Fruit fly (Drosophila melanogaster) whole organism, embryonic: ENCODE measurements around the gene CG11700.

Experiments
- Asciz ChIP-seq: fragments of 200-800 bp; sonication (Bioruptor generic); optimal IDR thresholded peaks from 2 replicates; lab custom pipeline; 2017; ENCODE audit warnings: missing biosample characterization, mild to moderate bottlenecking, missing genetic modification characterization, missing genetic modification reagents
- Atf-2 ChIP-seq: fragments of 200-800 bp; sonication (Bioruptor generic); optimal IDR thresholded peaks from 2 replicates; lab custom pipeline; 2016; ENCODE audit warnings: missing biosample characterization, missing genetic modification characterization
- B-H1 ChIP-seq: fragments of 200-800 bp; sonication (Bioruptor generic); IDR thresholded peaks from 3 replicates; pipeline ENCODE4 v1.3.6; 2022; ENCODE audit warnings: missing biosample characterization, missing genetic modification characterization
- BEAF-32 ChIP-seq: fragments of 200-800 bp; sonication (Bioruptor generic); optimal IDR thresholded peaks from 3 replicates; lab custom pipeline; 2017; ENCODE audit warnings: missing biosample characterization, missing genetic modification characterization, mild to moderate bottlenecking, moderate library complexity, missing genetic modification reagents
- CG10147 ChIP-seq: fragments of 200-800 bp; sonication (Bioruptor generic); optimal IDR thresholded peaks from 2 replicates; lab custom pipeline; 2019; ENCODE audit warnings: missing biosample characterization, mild to moderate bottlenecking, missing genetic modification characterization, moderate library complexity
- CG10274 ChIP-seq: fragments of 200-800 bp; sonication (Bioruptor generic); optimal IDR thresholded peaks from 3 replicates; lab custom pipeline; 2017; ENCODE audit warnings: missing biosample characterization, mild to moderate bottlenecking, missing genetic modification characterization
- CG12219 ChIP-seq: fragments of 200-800 bp; sonication (Bioruptor generic); optimal IDR thresholded peaks from 3 replicates; lab custom pipeline; 2018; ENCODE audit warnings: missing biosample characterization, mild to moderate bottlenecking, missing genetic modification characterization
- CG12942 ChIP-seq: fragments of 200-800 bp; sonication (Bioruptor generic); optimal IDR thresholded peaks from 3 replicates; lab custom pipeline; 2016; ENCODE audit warnings: missing biosample characterization, missing genetic modification characterization
- CG14441 ChIP-seq: fragments of 200-800 bp; sonication (Bioruptor generic); IDR thresholded peaks from 2 replicates; pipeline ENCODE4 v1.3.6; 2022; ENCODE audit warnings: missing biosample characterization, missing genetic modification characterization
- CG14667 ChIP-seq: fragments of 200-800 bp; sonication (Bioruptor generic); IDR thresholded peaks from 2 replicates; pipeline ENCODE4 v1.3.6; 2022; ENCODE audit warnings: missing biosample characterization, missing genetic modification characterization
- CG16813 ChIP-seq: fragments of 200-800 bp; sonication (Bioruptor generic); IDR thresholded peaks from 3 replicates; pipeline ENCODE4 v1.3.6; 2022; ENCODE audit warnings: missing biosample characterization, missing genetic modification characterization; ENCODE audit not compliant: partially characterized antibody
- CG17568 ChIP-seq: fragments of 200-800 bp; sonication (Bioruptor generic); optimal IDR thresholded peaks from 2 replicates; lab custom pipeline; 2018; ENCODE audit warnings: missing biosample characterization, mild to moderate bottlenecking, missing genetic modification characterization, moderate library complexity
- CG18599 ChIP-seq: fragments of 200-800 bp; sonication (Bioruptor generic); optimal IDR thresholded peaks from 3 replicates; lab custom pipeline; 2017; ENCODE audit warnings: missing biosample characterization, missing genetic modification characterization, mild to moderate bottlenecking, moderate library complexity, missing genetic modification reagents
- CG2712 ChIP-seq: fragments of 200-800 bp; optimal IDR thresholded peaks from 3 replicates; lab custom pipeline; 2019; ENCODE audit warnings: missing biosample characterization, mild to moderate bottlenecking, missing genetic modification characterization, moderate library complexity
- CG2889 ChIP-seq: fragments of 200-800 bp; sonication (Bioruptor generic); IDR thresholded peaks from 3 replicates; pipeline ENCODE4 v1.3.6; 2022; ENCODE audit warnings: missing biosample characterization, missing genetic modification characterization
- CG30403 ChIP-seq: fragments of 200-800 bp; sonication (Bioruptor generic); optimal IDR thresholded peaks from 3 replicates; lab custom pipeline; 2016; ENCODE audit warnings: missing biosample characterization, missing genetic modification characterization
- CG32767 ChIP-seq: fragments of 200-800 bp; sonication (Bioruptor generic); IDR thresholded peaks from 2 replicates; pipeline ENCODE4 v1.3.6; 2022; ENCODE audit warnings: missing biosample characterization, missing genetic modification characterization
- CG34376 ChIP-seq: fragments of 200-800 bp; sonication (Bioruptor generic); optimal IDR thresholded peaks from 2 replicates; lab custom pipeline; 2018; ENCODE audit warnings: missing biosample characterization, mild to moderate bottlenecking, missing genetic modification characterization
- CG3847 ChIP-seq: fragments of 200-800 bp; sonication (Bioruptor generic); IDR thresholded peaks from 2 replicates; pipeline ENCODE4 v1.3.6; 2022; ENCODE audit warnings: missing biosample characterization, missing genetic modification characterization
- CG3995 ChIP-seq: fragments of 200-800 bp; sonication (Bioruptor generic); optimal IDR thresholded peaks from 3 replicates; lab custom pipeline; 2016; ENCODE audit warnings: missing biosample characterization, missing genetic modification characterization
- CG4820 ChIP-seq: fragments of 200-800 bp; sonication (Bioruptor generic); optimal IDR thresholded peaks from 3 replicates; lab custom pipeline; 2016; ENCODE audit warnings: missing biosample characterization, missing genetic modification characterization
- CG6689 ChIP-seq: fragments of 200-800 bp; sonication (Bioruptor generic); IDR thresholded peaks from 2 replicates; pipeline ENCODE4 v1.3.6; 2022; ENCODE audit warnings: missing biosample characterization, missing genetic modification characterization
- CG7556 ChIP-seq: fragments of 200-800 bp; sonication (Bioruptor generic); optimal IDR thresholded peaks from 2 replicates; lab custom pipeline; 2017; ENCODE audit warnings: missing biosample characterization, mild to moderate bottlenecking, missing genetic modification characterization
- CG7928 ChIP-seq: fragments of 200-800 bp; sonication (Bioruptor generic); optimal IDR thresholded peaks from 2 replicates; lab custom pipeline; 2017; ENCODE audit warnings: missing biosample characterization, mild to moderate bottlenecking, missing genetic modification characterization
- CG8089 ChIP-seq: fragments of 200-800 bp; sonication (Bioruptor generic); optimal IDR thresholded peaks from 3 replicates; lab custom pipeline; 2016; ENCODE audit warnings: missing biosample characterization, missing genetic modification characterization
- CG9437 ChIP-seq: fragments of 200-800 bp; sonication (Bioruptor generic); optimal IDR thresholded peaks from 2 replicates; lab custom pipeline; 2018; ENCODE audit warnings: missing biosample characterization, mild to moderate bottlenecking, missing genetic modification characterization
- Camta ChIP-seq: fragments of 200-800 bp; sonication (Bioruptor generic); optimal IDR thresholded peaks from 2 replicates; lab custom pipeline; 2016; ENCODE audit warnings: missing biosample characterization, missing genetic modification characterization
- Deaf1 ChIP-seq: fragments of 200-800 bp; optimal IDR thresholded peaks from 3 replicates; lab custom pipeline; 2019; ENCODE audit warnings: missing biosample characterization, mild to moderate bottlenecking, missing genetic modification characterization, moderate library complexity
- Drgx ChIP-seq: fragments of 200-800 bp; sonication (Bioruptor generic); IDR thresholded peaks from 2 replicates; pipeline ENCODE4 v1.3.6; 2022; ENCODE audit warnings: missing biosample characterization, missing genetic modification characterization
- Ets65A ChIP-seq: fragments of 200-800 bp; sonication (Bioruptor generic); peaks from one replicate; lab custom pipeline; 2016; ENCODE audit warnings: missing biosample characterization, missing genetic modification characterization
- Fer1 ChIP-seq: fragments of 200-800 bp; sonication (Bioruptor generic); optimal IDR thresholded peaks from 2 replicates; lab custom pipeline; 2017; ENCODE audit warnings: missing biosample characterization, mild to moderate bottlenecking, missing genetic modification characterization
- H2.0 ChIP-seq: fragments of 200-800 bp; sonication (Bioruptor generic); IDR thresholded peaks from 2 replicates; pipeline ENCODE4 v1.3.6; 2022; ENCODE audit warnings: missing biosample characterization, missing genetic modification characterization
- HLHmδ ChIP-seq: fragments of 200-800 bp; sonication (Bioruptor generic); optimal IDR thresholded peaks from 2 replicates; lab custom pipeline; 2018; ENCODE audit warnings: missing biosample characterization, mild to moderate bottlenecking, missing genetic modification characterization, moderate library complexity
- Hand ChIP-seq: fragments of 200-800 bp; sonication (Bioruptor generic); optimal IDR thresholded peaks from 2 replicates; lab custom pipeline; 2017; ENCODE audit warnings: mild to moderate bottlenecking, missing biosample characterization, missing genetic modification reagents, missing genetic modification characterization
- NFAT ChIP-seq: fragments of 200-800 bp; sonication (Bioruptor generic); IDR thresholded peaks from 2 replicates; pipeline ENCODE4 v1.3.6; 2022; ENCODE audit warnings: missing biosample characterization, missing genetic modification characterization
- Neu2 ChIP-seq: fragments of 200-800 bp; sonication (Bioruptor generic); optimal IDR thresholded peaks from 3 replicates; lab custom pipeline; 2016; ENCODE audit warnings: missing biosample characterization, missing genetic modification characterization, borderline replicate concordance
- Nf-YC ChIP-seq: fragments of 200-800 bp; optimal IDR thresholded peaks from 3 replicates; lab custom pipeline; 2019; ENCODE audit warnings: missing biosample characterization, mild to moderate bottlenecking, missing genetic modification characterization, moderate library complexity
- Ptx1 ChIP-seq: fragments of 200-800 bp; sonication (Bioruptor generic); IDR thresholded peaks from 2 replicates; pipeline ENCODE4 v1.3.6; 2022; ENCODE audit warnings: missing biosample characterization, missing genetic modification characterization
- Sox100B ChIP-seq: fragments of 200-800 bp; sonication (Bioruptor generic); optimal IDR thresholded peaks from 3 replicates; lab custom pipeline; 2018; ENCODE audit warnings: missing biosample characterization, mild to moderate bottlenecking, missing genetic modification characterization
- abd-A ChIP-seq: fragments of 200-800 bp; sonication (Bioruptor generic); optimal IDR thresholded peaks from 3 replicates; lab custom pipeline; 2019; ENCODE audit warnings: missing biosample characterization, mild to moderate bottlenecking, missing genetic modification characterization, moderate library complexity
- bigmax ChIP-seq: fragments of 200-800 bp; sonication (Bioruptor generic); optimal IDR thresholded peaks from 2 replicates; lab custom pipeline; 2018; ENCODE audit warnings: missing biosample characterization, mild to moderate bottlenecking, missing genetic modification characterization
- cad ChIP-seq: fragments of >200 bp; optimal IDR thresholded peaks from 2 replicates; lab custom pipeline; 2017; ENCODE audit warnings: missing biosample characterization, missing genetic modification characterization
- chinmo ChIP-seq: fragments of 200-800 bp; sonication (Bioruptor generic); IDR thresholded peaks from 4 replicates; pipeline ENCODE4 v1.3.6; 2022; ENCODE audit warnings: missing biosample characterization, missing genetic modification characterization; ENCODE audit not compliant: partially characterized antibody
- insv ChIP-seq, 2 experiments: fragments of 200-800 bp; sonication (Bioruptor generic); optimal IDR thresholded peaks; 3 replicates each; lab custom pipeline; 2016 to 2018; ENCODE audit warnings: missing biosample characterization in 2 of 2, missing genetic modification characterization in 2 of 2
- jing ChIP-seq: fragments of 200-800 bp; sonication (Bioruptor generic); optimal IDR thresholded peaks from 2 replicates; lab custom pipeline; 2018; ENCODE audit warnings: missing biosample characterization, mild to moderate bottlenecking, missing genetic modification characterization
- klu ChIP-seq: fragments of 200-800 bp; sonication (Bioruptor generic); IDR thresholded peaks from 2 replicates; pipeline ENCODE4 v1.3.6; 2022; ENCODE audit warnings: missing biosample characterization, missing genetic modification characterization
- nerfin-1 ChIP-seq: fragments of 200-800 bp; sonication (Bioruptor generic); optimal IDR thresholded peaks from 3 replicates; lab custom pipeline; 2019; ENCODE audit warnings: missing biosample characterization, mild to moderate bottlenecking, missing genetic modification characterization, moderate library complexity
- nom ChIP-seq: fragments of 200-800 bp; sonication (Bioruptor generic); optimal IDR thresholded peaks from 2 replicates; lab custom pipeline; 2017; ENCODE audit warnings: missing biosample characterization, missing genetic modification characterization, mild to moderate bottlenecking, moderate library complexity, missing genetic modification reagents
- tll ChIP-seq, 2 experiments: fragments of 200-800 bp in 1 of 2; fragments of >200 bp in 1 of 2; sonication (Bioruptor generic) in 1 of 2; optimal IDR thresholded peaks; 2 replicates each; lab custom pipeline; 2017 to 2019; ENCODE audit warnings: missing biosample characterization in 2 of 2, missing genetic modification characterization in 2 of 2, mild to moderate bottlenecking in 1 of 2, moderate library complexity in 1 of 2

Gene CG11700

dm6 chrX:6330369-6330949 is 47.1 kb upstream of the CG11700 start, which contains the start of gene CG42240 (continued):
- TF ChIP-seq CG7928 (peak; percentile 16), Camta (GFP tag; lab: Kevin White, UChicago) (peak; percentile 86), BEAF-32 (GFP tag; lab: Kevin White, UChicago) (no peak), CG3847 (peak; percentile 72), Neu2 (no peak), CG6689 (GFP tag; lab: Robert Waterston, UW) (peak; percentile 91), CG17568 (GFP tag; lab: Kevin White, UChicago) (peak; percentile 76), CG2712 (peak; percentile 95), B-H1 (GFP tag; lab: Robert Waterston, UW) (peak; percentile 62), Asciz (GFP tag; lab: Kevin White, UChicago) (peak; percentile 92), Deaf1 (tag; lab: Kevin White, UChicago) (peak; percentile 75), chinmo (GFP tag; lab: Robert Waterston, UW) (0 out of 4 replicates have a peak, but pooled peaks have one; percentile 35), Atf-2 (GFP tag; lab: Kevin White, UChicago) (peak; percentile 80), insv (GFP tag; optimal IDR thresholded peaks at IDR 0.05; lab: Kevin White, UChicago) (peak in 1 of 2 experiments; percentile 64), Ptx1 (peak; percentile 88), CG14667 (GFP tag; lab: Robert Waterston, UW) (peak; percentile 67; the same call in 1 of the 2 replicates), Fer1 (GFP tag; lab: Kevin White, UChicago) (peak; percentile 93), CG4820 (GFP tag; lab: Kevin White, UChicago) (peak; percentile 83), Sox100B (GFP tag; lab: Kevin White, UChicago) (peak; percentile 97), HLHmδ (GFP tag; lab: Kevin White, UChicago) (no peak), CG18599 (GFP tag; lab: Kevin White, UChicago) (peak; percentile 93), Ets65A (GFP tag; lab: Kevin White, UChicago) (peak; percentile 92), CG14441 (GFP tag; lab: Robert Waterston, UW) (peak; percentile 72), CG12942 (GFP tag; lab: Kevin White, UChicago) (peak; percentile 81), CG10147 (GFP tag; lab: Kevin White, UChicago) (peak; percentile 92), CG16813 (GFP tag; lab: Robert Waterston, UW) (no peak), jing (peak; percentile 79), Drgx (GFP tag; lab: Robert Waterston, UW) (peak; percentile 89), CG10274 (peak; percentile 86), CG8089 (peak; percentile 57), CG34376 (GFP tag; lab: Kevin White, UChicago) (peak; percentile 87), nom (GFP tag; lab: Kevin White, UChicago) (peak; percentile 83), CG2889 (GFP tag; lab: Robert Waterston, UW) (peak; percentile 60; the same call in 1 of the 3 replicates), CG30403 (peak; percentile 96), CG7556 (GFP tag; lab: Kevin White, UChicago) (peak; percentile 97), cad (GFP tag; lab: Kevin White, UChicago) (no peak), Hand (GFP tag; lab: Kevin White, UChicago) (peak; percentile 88), H2.0 (GFP tag; lab: Robert Waterston, UW) (peak; percentile 60), CG12219 (GFP tag; lab: Kevin White, UChicago) (peak; percentile 90), bigmax (GFP tag; lab: Kevin White, UChicago) (no peak), klu (GFP tag; lab: Robert Waterston, UW) (peak; percentile 75), nerfin-1 (tag; lab: Kevin White, UChicago) (peak; percentile 89), tll (GFP tag; optimal IDR thresholded peaks at IDR 0.05; lab: Kevin White, UChicago) (peak in 1 of 2 experiments; percentile 14), CG32767 (GFP tag; lab: Robert Waterston, UW) (peak; percentile 76), CG9437 (peak; percentile 93), abd-A (tag; lab: Kevin White, UChicago) (peak; percentile 57), CG3995 (GFP tag; lab: Kevin White, UChicago) (peak; percentile 28), Nf-YC (peak; percentile 87), NFAT (GFP tag; lab: Robert Waterston, UW) (peak; percentile 40; the same call in 1 of the 2 replicates)
